Fruit fly (Drosophila melanogaster): ENCODE results near the gene Coq3.

The Coq3 gene

dm6 chr2L:21166422-21166821 lies 8.0 kb upstream of the Coq3 start (continued):
- TF ChIP-seq Tbp (GFP tag; optimal IDR thresholded peaks at IDR 0.05) (no peak), Pdp1 (GFP tag; optimal IDR thresholded peaks at IDR 0.05) (peak in 1 of 2 experiments; percentile 99), Neu2 (GFP tag; optimal IDR thresholded peaks at IDR 0.05; ENCODE audit: borderline replicate concordance) (no peak), klu (GFP tag; IDR thresholded peaks at IDR 0.05) (no peak), Nf-YC (tag; optimal IDR thresholded peaks at IDR 0.05) (no peak), CG7963 (GFP tag; IDR thresholded peaks at IDR 0.05; ENCODE audit: partially characterized antibody) (no peak), unpg (GFP tag; optimal IDR thresholded peaks at IDR 0.05) (no peak), CG9609 (GFP tag; optimal IDR thresholded peaks at IDR 0.05) (no peak), stwl (tag; optimal IDR thresholded peaks at IDR 0.05) (no peak), sob (GFP tag; IDR thresholded peaks at IDR 0.05) (no peak), NC2β (GFP tag; optimal IDR thresholded peaks at IDR 0.05) (no peak), Ets65A (GFP tag) (peak; percentile 46), CG15269 (tag; optimal IDR thresholded peaks at IDR 0.05) (no peak), zfh2 (GFP tag; optimal IDR thresholded peaks at IDR 0.05) (peak; percentile 31), lab (GFP tag; optimal IDR thresholded peaks at IDR 0.05) (no peak), B-H2 (GFP tag; optimal IDR thresholded peaks at IDR 0.05) (peak; percentile 15), Gug (GFP tag; IDR thresholded peaks at IDR 0.05) (no peak), HLH54F (GFP tag; optimal IDR thresholded peaks at IDR 0.05) (peak; percentile 10), CG8290 (GFP tag; optimal IDR thresholded peaks at IDR 0.05) (no peak), CG8290 (tag; optimal IDR thresholded peaks at IDR 0.05) (peak in 1 of 2 experiments; percentile 44), en (GFP tag; optimal IDR thresholded peaks at IDR 0.05) (no peak), Sry-δ (GFP tag; optimal IDR thresholded peaks at IDR 0.05) (peak; percentile 14), row (GFP tag; IDR thresholded peaks at IDR 0.05) (peak; percentile 33; the same call in 1 of the 3 replicates), CkIIα-i1 (GFP tag; IDR thresholded peaks at IDR 0.05) (no peak), CG17328 (GFP tag; IDR thresholded peaks at IDR 0.05) (0 out of 2 replicates have a peak, but pooled peaks have one; percentile 5), CG15514 (GFP tag; optimal IDR thresholded peaks at IDR 0.05) (peak; percentile 55), CG10147 (GFP tag; optimal IDR thresholded peaks at IDR 0.05) (no peak), chn (GFP tag; optimal IDR thresholded peaks at IDR 0.05) (no peak), chm (GFP tag; IDR thresholded peaks at IDR 0.05) (no peak), CG43689 (GFP tag; IDR thresholded peaks at IDR 0.05) (no peak), CG10543 (GFP tag; optimal IDR thresholded peaks at IDR 0.05) (peak; percentile 23), Sin3A (optimal IDR thresholded peaks at IDR 0.05) (peak; percentile 23), Ssrp (tag; optimal IDR thresholded peaks at IDR 0.05) (no peak), Doc2 (GFP tag; IDR thresholded peaks at IDR 0.05) (no peak), CG9932 (GFP tag; IDR thresholded peaks at IDR 0.05) (0 out of 2 replicates have a peak, but pooled peaks have one; percentile 8), CTCF (GFP tag; optimal IDR thresholded peaks at IDR 0.05) (no peak), slou (GFP tag; optimal IDR thresholded peaks at IDR 0.05) (no peak), prd (optimal IDR thresholded peaks at IDR 0.05) (no peak), prd (GFP tag; IDR thresholded peaks at IDR 0.05) (no peak), CG12659 (GFP tag; optimal IDR thresholded peaks at IDR 0.05) (peak; percentile 21), pzg (GFP tag; optimal IDR thresholded peaks at IDR 0.05) (peak; percentile 63), ttk (GFP tag; IDR thresholded peaks at IDR 0.05) (no peak), sug (tag; optimal IDR thresholded peaks at IDR 0.05) (peak; percentile 42), gfzf (GFP tag; optimal IDR thresholded peaks at IDR 0.05) (peak; percentile 18), croc (GFP tag; conservative IDR thresholded peaks at IDR 0.05) (no peak), Dll (GFP tag; IDR thresholded peaks at IDR 0.05; ENCODE audit: partially characterized antibody) (no peak), CG7372 (GFP tag; IDR thresholded peaks at IDR 0.05) (no peak), Rfx (GFP tag; IDR thresholded peaks at IDR 0.05) (peak; percentile 22; the same call in 1 of the 2 replicates), Hr78 (GFP tag; optimal IDR thresholded peaks at IDR 0.05) (no peak), zen (tag; optimal IDR thresholded peaks at IDR 0.05) (no peak), Ada2b (GFP tag; IDR thresholded peaks at IDR 0.05) (0 out of 2 replicates have a peak, but pooled peaks have one; percentile 7), CG17361 (GFP tag; IDR thresholded peaks at IDR 0.05) (no peak), CG1647 (GFP tag; optimal IDR thresholded peaks at IDR 0.05) (no peak)

Measured in whole organism, embryonic.